Fruit fly (Drosophila melanogaster) whole organism, embryonic: ENCODE data around the gene Irc.

ENCODE experiments used
- Bdp1 ChIP-seq: fragments of 200-800 bp; sonication (Bioruptor generic); optimal IDR thresholded peaks from 3 replicates; lab custom pipeline; 2016; ENCODE audit warnings: missing biosample characterization, missing genetic modification characterization
- CG10321 ChIP-seq: fragments of 200-800 bp; sonication (Bioruptor generic); IDR thresholded peaks from 2 replicates; pipeline ENCODE4 v1.3.6; 2022; ENCODE audit warnings: missing biosample characterization, missing genetic modification characterization
- CG12659 ChIP-seq: fragments of 200-800 bp; sonication (Bioruptor generic); optimal IDR thresholded peaks from 3 replicates; lab custom pipeline; 2017; ENCODE audit warnings: mild to moderate bottlenecking, missing biosample characterization, missing genetic modification reagents, missing genetic modification characterization
- CG15514 ChIP-seq: fragments of 200-800 bp; sonication (Bioruptor generic); optimal IDR thresholded peaks from 3 replicates; lab custom pipeline; 2017; ENCODE audit warnings: missing biosample characterization, missing genetic modification characterization, mild to moderate bottlenecking, moderate library complexity, missing genetic modification reagents
- CG16779 ChIP-seq: fragments of 200-800 bp; sonication (Bioruptor generic); IDR thresholded peaks from 2 replicates; pipeline ENCODE4 v1.3.6; 2022; ENCODE audit warnings: missing biosample characterization, missing genetic modification characterization
- CG1832 ChIP-seq: fragments of 200-800 bp; sonication (Bioruptor generic); optimal IDR thresholded peaks from 2 replicates; lab custom pipeline; 2017; ENCODE audit warnings: missing biosample characterization, mild to moderate bottlenecking, missing genetic modification characterization, inconsistent platforms
- CG2712 ChIP-seq: fragments of 200-800 bp; optimal IDR thresholded peaks from 3 replicates; lab custom pipeline; 2019; ENCODE audit warnings: missing biosample characterization, mild to moderate bottlenecking, missing genetic modification characterization, moderate library complexity
- CG30403 ChIP-seq: fragments of 200-800 bp; sonication (Bioruptor generic); optimal IDR thresholded peaks from 3 replicates; lab custom pipeline; 2016; ENCODE audit warnings: missing biosample characterization, missing genetic modification characterization
- CG32767 ChIP-seq: fragments of 200-800 bp; sonication (Bioruptor generic); IDR thresholded peaks from 2 replicates; pipeline ENCODE4 v1.3.6; 2022; ENCODE audit warnings: missing biosample characterization, missing genetic modification characterization
- CG4424 ChIP-seq: fragments of 200-800 bp; sonication (Bioruptor generic); optimal IDR thresholded peaks from 3 replicates; lab custom pipeline; 2016; ENCODE audit warnings: missing biosample characterization, missing genetic modification characterization
- CG7556 ChIP-seq: fragments of 200-800 bp; sonication (Bioruptor generic); optimal IDR thresholded peaks from 2 replicates; lab custom pipeline; 2017; ENCODE audit warnings: missing biosample characterization, mild to moderate bottlenecking, missing genetic modification characterization
- CG8478 ChIP-seq: fragments of >200 bp; optimal IDR thresholded peaks from 2 replicates; lab custom pipeline; 2018
- CG9817 ChIP-seq: fragments of 200-800 bp; sonication (Bioruptor generic); optimal IDR thresholded peaks from 2 replicates; lab custom pipeline; 2018; ENCODE audit warnings: missing biosample characterization, mild to moderate bottlenecking, missing genetic modification characterization, moderate library complexity
- CG9932 ChIP-seq: fragments of 200-800 bp; sonication (Bioruptor generic); IDR thresholded peaks from 2 replicates; pipeline ENCODE4 v1.3.6; 2022; ENCODE audit warnings: missing biosample characterization, missing genetic modification characterization
- CrebB ChIP-seq: fragments of 200-800 bp; sonication (Bioruptor generic); optimal IDR thresholded peaks from 3 replicates; lab custom pipeline; 2018; ENCODE audit warnings: missing biosample characterization, mild to moderate bottlenecking, missing genetic modification characterization
- D ChIP-seq, 2 experiments: fragments of 200-800 bp in 1 of 2; fragments of >200 bp in 1 of 2; sonication (Bioruptor generic) in 1 of 2; optimal IDR thresholded peaks; 2 replicates in 1 of 2; 3 replicates in 1 of 2; lab custom pipeline; 2017; ENCODE audit warnings: mild to moderate bottlenecking in 1 of 2, missing biosample characterization in 1 of 2, missing genetic modification characterization in 1 of 2, missing genetic modification reagents in 1 of 2
- Deaf1 ChIP-seq: fragments of 200-800 bp; optimal IDR thresholded peaks from 3 replicates; lab custom pipeline; 2019; ENCODE audit warnings: missing biosample characterization, mild to moderate bottlenecking, missing genetic modification characterization, moderate library complexity
- Eip74EF ChIP-seq, 2 experiments: fragments of 200-800 bp in 1 of 2; fragments of >200 bp in 1 of 2; sonication (Bioruptor generic) in 1 of 2; optimal IDR thresholded peaks; 2 replicates each; lab custom pipeline; 2017 to 2019; ENCODE audit warnings: missing biosample characterization in 2 of 2, missing genetic modification characterization in 2 of 2, mild to moderate bottlenecking in 1 of 2, moderate library complexity in 1 of 2
- HLH3B ChIP-seq: fragments of 200-800 bp; sonication (Bioruptor generic); IDR thresholded peaks from 2 replicates; pipeline ENCODE4 v1.3.6; 2022; ENCODE audit warnings: missing biosample characterization, missing genetic modification characterization
- HmgZ ChIP-seq: fragments of 200-800 bp; sonication (Bioruptor generic); optimal IDR thresholded peaks from 2 replicates; lab custom pipeline; 2018; ENCODE audit warnings: missing biosample characterization, mild to moderate bottlenecking, missing genetic modification characterization
- Hr51 ChIP-seq, 2 experiments: fragments of 200-800 bp; sonication (Bioruptor generic); optimal IDR thresholded peaks; 2 replicates in 1 of 2; 3 replicates in 1 of 2; lab custom pipeline; 2016 to 2018; ENCODE audit warnings: missing biosample characterization in 2 of 2, missing genetic modification characterization in 2 of 2, mild to moderate bottlenecking in 1 of 2, moderate library complexity in 1 of 2
- Nf-YB ChIP-seq: fragments of 200-800 bp; sonication (Bioruptor generic); optimal IDR thresholded peaks from 3 replicates; lab custom pipeline; 2019; ENCODE audit warnings: missing biosample characterization, mild to moderate bottlenecking, missing genetic modification characterization, moderate library complexity
- Nf-YC ChIP-seq: fragments of 200-800 bp; optimal IDR thresholded peaks from 3 replicates; lab custom pipeline; 2019; ENCODE audit warnings: missing biosample characterization, mild to moderate bottlenecking, missing genetic modification characterization, moderate library complexity
- Oli ChIP-seq: fragments of 200-800 bp; sonication (Bioruptor generic); optimal IDR thresholded peaks from 2 replicates; lab custom pipeline; 2018; ENCODE audit warnings: missing biosample characterization, mild to moderate bottlenecking, missing genetic modification characterization, moderate library complexity
- Sry-β ChIP-seq: fragments of 200-800 bp; sonication (Bioruptor generic); optimal IDR thresholded peaks from 2 replicates; lab custom pipeline; 2018; ENCODE audit warnings: missing biosample characterization, mild to moderate bottlenecking, missing genetic modification characterization, moderate library complexity
- Tbp ChIP-seq: fragments of >200 bp; optimal IDR thresholded peaks from 2 replicates; lab custom pipeline; 2018; ENCODE audit warnings: missing biosample characterization, missing genetic modification characterization
- ara ChIP-seq: fragments of 200-800 bp; sonication (Bioruptor generic); IDR thresholded peaks from 2 replicates; pipeline ENCODE4 v1.3.6; 2022; ENCODE audit warnings: missing biosample characterization, missing genetic modification characterization
- cad ChIP-seq: fragments of >200 bp; optimal IDR thresholded peaks from 2 replicates; lab custom pipeline; 2017; ENCODE audit warnings: missing biosample characterization, missing genetic modification characterization
- cg ChIP-seq: fragments of 200-800 bp; sonication (Bioruptor generic); optimal IDR thresholded peaks from 3 replicates; lab custom pipeline; 2019; ENCODE audit warnings: missing biosample characterization, mild to moderate bottlenecking, missing genetic modification characterization, moderate library complexity
- chinmo ChIP-seq: fragments of 200-800 bp; sonication (Bioruptor generic); IDR thresholded peaks from 4 replicates; pipeline ENCODE4 v1.3.6; 2022; ENCODE audit warnings: missing biosample characterization, missing genetic modification characterization; ENCODE audit not compliant: partially characterized antibody
- crp ChIP-seq, 2 experiments: fragments of 200-800 bp; sonication (Bioruptor generic); optimal IDR thresholded peaks; 2 replicates in 1 of 2; 3 replicates in 1 of 2; lab custom pipeline; 2017; ENCODE audit warnings: missing biosample characterization in 2 of 2, missing genetic modification characterization in 2 of 2, mild to moderate bottlenecking in 1 of 2, moderate library complexity in 1 of 2
- dimm ChIP-seq: fragments of 200-800 bp; sonication (Bioruptor generic); IDR thresholded peaks from 2 replicates; pipeline ENCODE4 v1.3.6; 2022; ENCODE audit warnings: missing biosample characterization, missing genetic modification characterization
- ewg ChIP-seq: fragments of 200-800 bp; sonication (Bioruptor generic); optimal IDR thresholded peaks from 3 replicates; lab custom pipeline; 2017; ENCODE audit warnings: mild to moderate bottlenecking, missing biosample characterization, missing genetic modification reagents, missing genetic modification characterization
- nerfin-2 ChIP-seq: fragments of 200-800 bp; sonication (Bioruptor generic); IDR thresholded peaks from 2 replicates; pipeline ENCODE4 v1.3.6; 2022; ENCODE audit warnings: missing biosample characterization, missing genetic modification characterization; ENCODE audit not compliant: partially characterized antibody
- psq ChIP-seq: fragments of 200-800 bp; sonication (Bioruptor generic); optimal IDR thresholded peaks from 2 replicates; lab custom pipeline; 2017; ENCODE audit warnings: missing biosample characterization, missing genetic modification characterization
- ro ChIP-seq: fragments of 200-800 bp; sonication (Bioruptor generic); IDR thresholded peaks from 2 replicates; pipeline ENCODE4 v1.3.6; 2022; ENCODE audit warnings: missing biosample characterization, missing genetic modification characterization
- row ChIP-seq: fragments of 200-800 bp; sonication (Bioruptor generic); IDR thresholded peaks from 3 replicates; pipeline ENCODE4 v1.3.6; 2022; ENCODE audit warnings: missing biosample characterization, missing genetic modification characterization
- seq ChIP-seq: fragments of 200-800 bp; sonication (Bioruptor generic); IDR thresholded peaks from 2 replicates; pipeline ENCODE4 v1.3.6; 2022; ENCODE audit warnings: missing biosample characterization, missing genetic modification characterization
- sima ChIP-seq: fragments of 200-800 bp; sonication (Bioruptor generic); optimal IDR thresholded peaks from 2 replicates; lab custom pipeline; 2016; ENCODE audit warnings: missing biosample characterization, missing genetic modification characterization
- sna ChIP-seq: fragments of 200-800 bp; sonication (Bioruptor generic); IDR thresholded peaks from 2 replicates; pipeline ENCODE4 v1.3.6; 2022; ENCODE audit warnings: missing biosample characterization, missing genetic modification characterization; ENCODE audit not compliant: partially characterized antibody
- tio ChIP-seq: fragments of 200-800 bp; sonication (Bioruptor generic); optimal IDR thresholded peaks from 2 replicates; lab custom pipeline; 2017; ENCODE audit warnings: missing biosample characterization, missing genetic modification characterization, inconsistent platforms
- tll ChIP-seq, 2 experiments: fragments of 200-800 bp in 1 of 2; fragments of >200 bp in 1 of 2; sonication (Bioruptor generic) in 1 of 2; optimal IDR thresholded peaks; 2 replicates each; lab custom pipeline; 2017 to 2019; ENCODE audit warnings: missing biosample characterization in 2 of 2, missing genetic modification characterization in 2 of 2, mild to moderate bottlenecking in 1 of 2, moderate library complexity in 1 of 2
- ttk ChIP-seq: fragments of 200-800 bp; sonication (Bioruptor generic); IDR thresholded peaks from 2 replicates; pipeline ENCODE4 v2.1.2; 2022; ENCODE audit warnings: missing biosample characterization, missing genetic modification characterization
- twi ChIP-seq: fragments of 200-800 bp; optimal IDR thresholded peaks from 2 replicates; lab custom pipeline; 2019; ENCODE audit warnings: missing biosample characterization, mild to moderate bottlenecking, missing genetic modification characterization, moderate library complexity
- tx ChIP-seq: fragments of 200-800 bp; sonication (Bioruptor generic); optimal IDR thresholded peaks from 2 replicates; lab custom pipeline; 2016; ENCODE audit warnings: missing biosample characterization, missing genetic modification characterization
- wor ChIP-seq: fragments of 200-800 bp; sonication (Bioruptor generic); IDR thresholded peaks from 2 replicates; pipeline ENCODE4 v1.3.6; 2022; ENCODE audit warnings: missing biosample characterization, missing genetic modification characterization
- yki ChIP-seq: fragments of >200 bp; optimal IDR thresholded peaks from 3 replicates; lab custom pipeline; 2018
- z ChIP-seq: fragments of 200-800 bp; sonication (Bioruptor generic); IDR thresholded peaks from 3 replicates; pipeline ENCODE4 v1.3.6; 2022; ENCODE audit warnings: missing biosample characterization, missing genetic modification characterization

Gene Irc

dm6 chr3R:16957759-16958536, 44.7 kb upstream of the Irc start (continued):
- TF ChIP-seq HLH3B (GFP tag; lab: Robert Waterston, UW) (peak; percentile 68), tx (GFP tag; lab: Kevin White, UChicago) (no peak), CG9932 (GFP tag; lab: Robert Waterston, UW) (peak; percentile 58), wor (peak; percentile 39), Oli (peak; percentile 89), Sry-β (GFP tag; lab: Kevin White, UChicago) (peak; percentile 54), crp (GFP tag; optimal IDR thresholded peaks at IDR 0.05; lab: Kevin White, UChicago) (peak in 1 of 2 experiments; percentile 28), sima (GFP tag; lab: Kevin White, UChicago) (no peak), dimm (GFP tag; lab: Robert Waterston, UW) (no peak), CG10321 (GFP tag; lab: Robert Waterston, UW) (no peak), sna (GFP tag; lab: Robert Waterston, UW) (no peak), Deaf1 (tag; lab: Kevin White, UChicago) (peak; percentile 76), z (GFP tag; lab: Robert Waterston, UW) (no peak), CG16779 (GFP tag; lab: Robert Waterston, UW) (no peak), ro (GFP tag; lab: Robert Waterston, UW) (no peak; the same call in 1 of the 2 replicates), ara (peak; percentile 54), nerfin-2 (no peak), CG7556 (peak; percentile 93), CrebB (tag; lab: Kevin White, UChicago) (peak; percentile 22), Tbp (no peak), CG30403 (GFP tag; lab: Kevin White, UChicago) (peak; percentile 86), CG2712 (tag; lab: Kevin White, UChicago) (peak; percentile 93), Bdp1 (GFP tag; lab: Kevin White, UChicago) (no peak), CG15514 (GFP tag; lab: Kevin White, UChicago) (peak; percentile 43), CG4424 (GFP tag; lab: Kevin White, UChicago) (peak; percentile 89), ttk (GFP tag; lab: Robert Waterston, UW) (peak; percentile 78), CG12659 (GFP tag; lab: Kevin White, UChicago) (peak; percentile 91), tio (GFP tag; lab: Kevin White, UChicago) (peak; percentile 78), Eip74EF (GFP tag; optimal IDR thresholded peaks at IDR 0.05; lab: Kevin White, UChicago) (no peak)

DNA sequence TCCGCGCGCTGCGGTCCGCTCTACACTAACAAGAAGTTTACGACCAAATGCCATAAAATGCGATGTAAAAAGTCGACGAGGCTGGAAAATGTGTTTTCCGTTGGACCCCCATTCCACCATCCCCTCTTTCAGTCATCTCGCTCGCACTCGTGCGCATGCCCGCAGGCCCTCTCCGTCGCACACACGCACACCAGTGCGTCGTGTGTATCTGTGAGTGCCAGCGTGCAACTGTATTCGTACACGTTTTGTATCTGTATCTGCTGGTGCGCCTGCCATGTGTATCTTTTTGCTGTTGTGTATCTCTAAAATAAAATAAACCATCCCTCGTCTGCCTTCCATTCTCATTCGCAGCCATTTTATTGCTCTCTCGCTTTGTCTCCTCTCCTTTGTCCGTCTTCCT, 42.5 kb upstream of the Irc start:
- TF ChIP-seq HmgZ (tag; lab: Kevin White, UChicago) (no peak), psq (GFP tag; lab: Kevin White, UChicago) (peak; percentile 40), yki (no peak), tll (GFP tag; optimal IDR thresholded peaks at IDR 0.05; lab: Kevin White, UChicago) (peak in 1 of 2 experiments; percentile 1), Deaf1 (tag; lab: Kevin White, UChicago) (peak; percentile 43), ewg (peak; percentile 90), CG1832 (GFP tag; lab: Kevin White, UChicago) (peak; percentile 90), seq (GFP tag; lab: Robert Waterston, UW) (peak; percentile 82), cg (GFP tag; lab: Kevin White, UChicago) (peak; percentile 99), CG32767 (peak; percentile 96), row (GFP tag; lab: Robert Waterston, UW) (0 out of 3 replicates have a peak, but pooled peaks have one; percentile 6), ara (0 out of 2 replicates have a peak, but pooled peaks have one; percentile 12), Nf-YB (GFP tag; lab: Kevin White, UChicago) (peak; percentile 90), chinmo (GFP tag; lab: Robert Waterston, UW) (0 out of 4 replicates have a peak, but pooled peaks have one; percentile 44), CG9817 (no peak), CG8478 (lab: Kevin White, UChicago) (peak; percentile 93), D (optimal IDR thresholded peaks at IDR 0.05; lab: Kevin White, UChicago) (peak; percentile 76), D (GFP tag; optimal IDR thresholded peaks at IDR 0.05; lab: Kevin White, UChicago) (no peak), Hr51 (GFP tag; optimal IDR thresholded peaks at IDR 0.05; lab: Kevin White, UChicago) (no peak), cad (peak; percentile 66), Nf-YC (peak; percentile 92), twi (tag; lab: Kevin White, UChicago) (peak; percentile 94), CG7556 (no peak)
